Fruit fly (Drosophila melanogaster) whole organism, wandering third instar larva: Measurements from ENCODE around the gene S6k.
A peak's percentile ranks its signal among the peaks of the same experiment; 100 is the strongest.

Source experiments
- Abd-B ChIP-seq: fragments of >200 bp; optimal IDR thresholded peaks from 2 replicates; lab custom pipeline; 2017; ENCODE audit warnings: missing biosample characterization, missing genetic modification characterization
- CG32264 ChIP-seq: fragments of 200-800 bp; sonication (Bioruptor generic); optimal IDR thresholded peaks from 2 replicates; lab custom pipeline; 2016; ENCODE audit warnings: missing biosample characterization, missing genetic modification characterization
- CrebA ChIP-seq: fragments of 200-800 bp; sonication (Bioruptor generic); optimal IDR thresholded peaks from 2 replicates; lab custom pipeline; 2016; ENCODE audit warnings: missing biosample characterization, mild to moderate bottlenecking, missing genetic modification characterization, borderline replicate concordance
- Dfd ChIP-seq: fragments of >200 bp; optimal IDR thresholded peaks from 2 replicates; lab custom pipeline; 2017; ENCODE audit warnings: missing biosample characterization, missing genetic modification characterization
- Dif ChIP-seq: fragments of 200-275, 200-300 bp; sonication (Bioruptor generic); optimal IDR thresholded peaks from 2 replicates; lab custom pipeline; 2018; ENCODE audit warnings: missing biosample characterization, missing genetic modification characterization; ENCODE audit not compliant: partially characterized antibody
- HLH106 ChIP-seq: fragments of 200-800 bp; optimal IDR thresholded peaks from 3 replicates; lab custom pipeline; 2019; ENCODE audit warnings: missing biosample characterization, mild to moderate bottlenecking, missing genetic modification characterization, moderate library complexity
- Hnf4 ChIP-seq: fragments of 200-800 bp; sonication (Bioruptor generic); optimal IDR thresholded peaks from 2 replicates; lab custom pipeline; 2016; ENCODE audit warnings: missing biosample characterization, mild to moderate bottlenecking, missing genetic modification characterization
- Hr83 ChIP-seq: fragments of 200-300 bp; sonication (Bioruptor generic); optimal IDR thresholded peaks from 2 replicates; lab custom pipeline; 2016; ENCODE audit warnings: missing biosample characterization, mild to moderate bottlenecking, missing genetic modification characterization, moderate library complexity; ENCODE audit not compliant: poor library complexity, severe bottlenecking
- Myc ChIP-seq: fragments of >200 bp; optimal IDR thresholded peaks from 2 replicates; lab custom pipeline; 2017
- N ChIP-seq: fragments of >200 bp; optimal IDR thresholded peaks from 2 replicates; lab custom pipeline; 2018; ENCODE audit warnings: missing biosample characterization, missing external identifiers, missing genetic modification characterization
- OdsH ChIP-seq: fragments of 200-800 bp; sonication (Bioruptor generic); optimal IDR thresholded peaks from 2 replicates; lab custom pipeline; 2016; ENCODE audit warnings: missing biosample characterization, mild to moderate bottlenecking, missing genetic modification characterization
- Rel ChIP-seq, 2 experiments: fragments of 200-800 bp; sonication (Bioruptor generic) in 1 of 2; optimal IDR thresholded peaks; 2 replicates in 1 of 2; 3 replicates in 1 of 2; lab custom pipeline; 2016 to 2019; ENCODE audit warnings: mild to moderate bottlenecking in 2 of 2, missing biosample characterization in 2 of 2, missing genetic modification characterization in 2 of 2, moderate library complexity in 1 of 2
- Sp1 ChIP-seq: fragments of 200-800 bp; sonication (Bioruptor generic); optimal IDR thresholded peaks from 3 replicates; lab custom pipeline; 2019; ENCODE audit warnings: missing biosample characterization, mild to moderate bottlenecking, missing genetic modification characterization, moderate library complexity
- Vsx2 ChIP-seq: fragments of 200-300, 225-300 bp; sonication (Bioruptor generic); optimal IDR thresholded peaks from 2 replicates; lab custom pipeline; 2018; ENCODE audit warnings: missing biosample characterization, missing genetic modification characterization; ENCODE audit not compliant: partially characterized antibody
- br ChIP-seq: fragments of 200-800 bp; sonication (Bioruptor generic); optimal IDR thresholded peaks from 2 replicates; lab custom pipeline; 2016; ENCODE audit warnings: missing biosample characterization, missing genetic modification characterization
- brk ChIP-seq: fragments of 200-800 bp; sonication (Bioruptor generic); optimal IDR thresholded peaks from 2 replicates; lab custom pipeline; 2016; ENCODE audit warnings: missing biosample characterization, mild to moderate bottlenecking, missing genetic modification characterization
- dmrt93B ChIP-seq: fragments of 200-800 bp; sonication (Bioruptor generic); optimal IDR thresholded peaks from 2 replicates; lab custom pipeline; 2018; ENCODE audit warnings: missing biosample characterization, mild to moderate bottlenecking, missing genetic modification characterization
- dsf ChIP-seq: sonication (Bioruptor generic); optimal IDR thresholded peaks from 2 replicates; lab custom pipeline; 2016; ENCODE audit warnings: missing biosample characterization, missing genetic modification characterization, borderline replicate concordance
- foxo ChIP-seq, 2 experiments: fragments of 200-800 bp; sonication (Bioruptor generic); optimal IDR thresholded peaks; 2 replicates in 1 of 2; 3 replicates in 1 of 2; lab custom pipeline; 2016 to 2017; ENCODE audit warnings: missing biosample characterization in 2 of 2, missing genetic modification characterization in 2 of 2
- fru ChIP-seq: fragments of 200-800 bp; sonication (Bioruptor generic); optimal IDR thresholded peaks from 3 replicates; lab custom pipeline; 2016; ENCODE audit warnings: missing biosample characterization, mild to moderate bottlenecking, missing genetic modification characterization
- pan ChIP-seq: fragments of >200 bp; optimal IDR thresholded peaks from 2 replicates; lab custom pipeline; 2017
- psq ChIP-seq: fragments of 200-800 bp; sonication (Bioruptor generic); optimal IDR thresholded peaks from 3 replicates; lab custom pipeline; 2017; ENCODE audit warnings: missing biosample characterization, mild to moderate bottlenecking, missing genetic modification characterization, moderate library complexity
- rgr ChIP-seq: fragments of 200-800 bp; sonication (Bioruptor generic); optimal IDR thresholded peaks from 3 replicates; lab custom pipeline; 2016; ENCODE audit warnings: missing biosample characterization, mild to moderate bottlenecking, missing genetic modification characterization
- sage ChIP-seq: fragments of 200-800 bp; sonication (Bioruptor generic); optimal IDR thresholded peaks from 2 replicates; lab custom pipeline; 2016; ENCODE audit warnings: missing biosample characterization, mild to moderate bottlenecking, missing genetic modification characterization
- sv ChIP-seq: fragments of 200-800 bp; sonication (Bioruptor generic); optimal IDR thresholded peaks from 3 replicates; lab custom pipeline; 2016; ENCODE audit warnings: missing biosample characterization, missing genetic modification characterization
- tai ChIP-seq: sonication (Bioruptor generic); optimal IDR thresholded peaks from 2 replicates; lab custom pipeline; 2016; ENCODE audit warnings: missing biosample characterization, missing genetic modification characterization
- usp ChIP-seq: fragments of >200 bp; optimal IDR thresholded peaks from 2 replicates; lab custom pipeline; 2017; ENCODE audit warnings: missing biosample characterization, missing genetic modification characterization
- woc ChIP-seq: sonication (Bioruptor generic); optimal IDR thresholded peaks from 2 replicates; lab custom pipeline; 2016; ENCODE audit warnings: missing biosample characterization, mild to moderate bottlenecking, missing genetic modification characterization

The S6k gene

dm6 chr3L:5807370-5808100, 3.2 kb downstream of the S6k start:
- TF ChIP-seq N (GFP tag; lab: Kevin White, UChicago) (no peak), fru (no peak), usp (no peak)

- TF ChIP-seq dmrt93B (no peak), brk (GFP tag; lab: Kevin White, UChicago) (no peak), HLH106 (no peak), rgr (GFP tag; lab: Kevin White, UChicago) (no peak), Hnf4 (GFP tag; lab: Kevin White, UChicago) (no peak), psq (GFP tag; lab: Kevin White, UChicago) (no peak), dsf (no peak), Vsx2 (GFP tag; lab: Kevin White, UChicago) (no peak), OdsH (GFP tag; lab: Kevin White, UChicago) (no peak), Rel (GFP tag; optimal IDR thresholded peaks at IDR 0.05; lab: Kevin White, UChicago) (no peak), Rel (tag; optimal IDR thresholded peaks at IDR 0.05; lab: Kevin White, UChicago) (no peak), Hr83 (GFP tag; lab: Kevin White, UChicago) (no peak), CG32264 (GFP tag; lab: Kevin White, UChicago) (no peak), br (GFP tag; lab: Kevin White, UChicago) (no peak), sv (GFP tag; lab: Kevin White, UChicago) (no peak)
These were observed 8.0 kb downstream of the S6k start, which contains the start of gene CG42272 for dm6 chr3L:5802733-5803132. Gene CG42272, plus strand, starts transcription at chr3L:5803033.

DNA sequence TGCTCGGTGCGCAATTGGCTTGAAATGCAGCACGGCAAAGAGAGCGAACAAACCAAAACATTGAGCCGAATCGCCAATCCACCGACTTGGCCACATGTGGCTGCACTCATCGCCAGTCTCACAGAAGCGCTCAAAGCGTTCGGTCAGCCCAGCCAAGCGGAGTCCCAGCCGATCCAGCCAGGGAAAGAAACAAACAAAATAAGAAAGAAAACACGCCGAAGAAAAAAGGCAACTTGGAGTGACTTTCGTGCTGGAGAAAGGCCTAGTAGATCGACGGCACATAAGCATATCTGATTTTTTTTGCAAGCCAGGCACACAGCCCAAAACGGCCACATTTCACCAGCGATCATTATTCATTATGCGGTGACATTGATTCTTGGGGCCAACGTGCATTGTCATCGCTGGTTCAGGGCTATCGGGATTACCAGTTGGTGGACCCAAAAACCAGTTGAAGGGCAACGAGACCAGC, 8.6 kb downstream of the S6k start:
- TF ChIP-seq psq (GFP tag; lab: Kevin White, UChicago) (peak; percentile 16), HLH106 (no peak), Sp1 (GFP tag; lab: Kevin White, UChicago) (peak; percentile 41)
- TF ChIP-seq, all 38 proteins: peak for 2

DNA sequence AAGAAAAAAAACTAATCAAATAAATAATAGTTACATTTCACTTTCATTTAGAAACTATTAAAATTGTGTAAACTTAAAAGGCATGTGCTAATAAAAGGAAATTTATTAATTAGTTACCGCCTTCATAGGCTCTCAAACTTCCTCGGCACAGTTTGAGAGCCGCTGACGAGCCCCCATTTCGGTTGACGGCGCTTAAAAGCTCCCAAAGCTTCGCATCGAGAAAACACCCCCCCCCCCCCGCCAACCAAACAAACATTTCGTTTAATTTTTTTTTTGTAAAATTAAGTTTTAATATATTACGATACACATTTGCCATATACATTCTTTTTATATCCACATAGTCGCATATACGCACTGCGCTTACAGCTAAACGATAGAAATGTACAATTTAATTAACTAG, 13.5 kb downstream of the S6k start:
- TF ChIP-seq Hnf4 (GFP tag; lab: Kevin White, UChicago), result no peak
- no peak for TF ChIP-seq CG32264 (GFP tag; lab: Kevin White, UChicago)
- TF ChIP-seq Myc (lab: Kevin White, UChicago), result peak; percentile 15

DNA sequence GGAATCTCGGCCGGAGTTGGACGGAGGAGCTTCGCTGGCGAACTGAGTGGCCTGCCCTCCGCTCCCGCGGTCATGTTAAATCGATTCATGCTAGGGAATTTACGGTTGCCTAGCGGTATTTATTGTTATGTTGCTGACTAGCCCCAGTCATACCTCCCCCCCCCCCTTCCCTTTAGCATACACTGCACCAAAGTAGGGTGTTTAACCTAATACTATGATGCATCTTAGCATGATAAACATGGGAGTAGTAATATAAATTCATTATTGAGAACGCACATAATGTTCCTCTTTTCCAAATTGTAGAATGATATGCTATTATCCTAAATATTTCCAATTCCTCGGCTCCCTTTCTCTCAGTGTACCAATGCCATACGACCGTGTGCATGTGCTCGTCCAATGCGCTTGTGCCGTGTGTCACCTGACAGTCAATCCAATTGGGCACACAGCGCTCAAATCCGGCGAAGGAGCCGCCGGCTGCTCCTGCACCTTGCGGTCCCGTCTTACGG, 14.2 kb downstream of the S6k start, which contains the start of gene Tektin-C:
Gene Tektin-C, minus strand, starts transcription at position 51 of the 506 bp plus-strand sequence.
- TF ChIP-seq Dfd (GFP tag; lab: Kevin White, UChicago), result no peak
- no peak for TF ChIP-seq N (GFP tag; lab: Kevin White, UChicago)
- no peak for TF ChIP-seq psq (GFP tag; lab: Kevin White, UChicago)
- TF ChIP-seq rgr (GFP tag; lab: Kevin White, UChicago), result no peak
- no peak for TF ChIP-seq Dif (GFP tag; lab: Kevin White, UChicago)
- no peak for TF ChIP-seq Hnf4 (GFP tag; lab: Kevin White, UChicago)
- TF ChIP-seq br (GFP tag; lab: Kevin White, UChicago), result no peak
- no peak for TF ChIP-seq Rel (GFP tag; optimal IDR thresholded peaks at IDR 0.05; lab: Kevin White, UChicago)
- TF ChIP-seq Rel (tag; optimal IDR thresholded peaks at IDR 0.05; lab: Kevin White, UChicago), result no peak
- TF ChIP-seq dsf, result no peak
- TF ChIP-seq sage, result no peak
- TF ChIP-seq tai (GFP tag; lab: Kevin White, UChicago), result no peak
- TF ChIP-seq CG32264 (GFP tag; lab: Kevin White, UChicago), result no peak
- TF ChIP-seq CrebA (GFP tag; lab: Kevin White, UChicago), result no peak
- TF ChIP-seq brk (GFP tag; lab: Kevin White, UChicago), result no peak
- no peak for TF ChIP-seq foxo (GFP tag; optimal IDR thresholded peaks at IDR 0.05; lab: Kevin White, UChicago)
- no peak for TF ChIP-seq woc (GFP tag; lab: Kevin White, UChicago)
- TF ChIP-seq Abd-B (GFP tag; lab: Kevin White, UChicago), result no peak
- TF ChIP-seq pan (lab: Kevin White, UChicago), result no peak
